Worm (Caenorhabditis elegans) whole organism, early embryonic: ENCODE measurements around the gene sulp-3.

Source experiments
- aly-1 ChIP-seq: sonication (generic microtip); optimal IDR thresholded peaks from 2 replicates; lab custom pipeline; 2016; ENCODE audit warnings: missing genetic modification characterization, missing compliant biosample characterization
- ama-1 ChIP-seq: fragments of 150-350 bp; optimal IDR thresholded peaks from 2 replicates; lab custom pipeline; 2014
- flt-1 ChIP-seq: fragments of 200-800 bp; sonication (Bioruptor generic); IDR thresholded peaks from 2 replicates; pipeline ENCODE4 v1.3.6; 2022; ENCODE audit warnings: missing genetic modification characterization, missing compliant biosample characterization
- hnd-1 ChIP-seq: sonication (generic microtip); optimal IDR thresholded peaks from 2 replicates; lab custom pipeline; 2016; ENCODE audit warnings: missing genetic modification characterization, missing compliant biosample characterization
- sea-1 ChIP-seq: fragments of 200-800 bp; sonication (Bioruptor generic); conservative IDR thresholded peaks from 2 replicates; pipeline ENCODE4 v1.3.6; 2022; ENCODE audit warnings: missing genetic modification characterization, missing compliant biosample characterization
- tra-4 ChIP-seq: sonication (generic microtip); optimal IDR thresholded peaks from 2 replicates; lab custom pipeline; 2017; ENCODE audit warnings: missing genetic modification characterization, missing compliant biosample characterization

DNA sequence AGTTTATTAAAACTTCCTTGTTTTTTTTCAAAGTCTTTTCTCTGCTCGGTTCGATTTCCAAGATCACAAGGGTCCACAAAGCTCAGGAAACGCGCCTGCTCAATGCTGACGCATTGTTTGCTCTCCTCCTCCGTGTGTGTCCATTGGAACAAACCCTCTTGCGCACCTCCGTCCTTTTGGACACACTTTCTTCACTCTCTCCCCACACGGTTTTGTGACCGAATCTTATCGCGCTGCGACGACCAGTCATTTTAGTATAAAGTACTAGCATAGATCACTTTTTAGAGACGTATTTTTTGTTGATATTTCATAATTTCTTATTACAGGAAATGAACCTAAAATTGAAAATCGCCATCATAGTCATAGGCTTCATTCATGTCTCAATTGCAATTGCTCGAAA is 40.0 kb downstream of the sulp-3 start:
- TF ChIP-seq aly-1 (tag; lab: Kevin White, UChicago) (peak; percentile 48), hnd-1 (no peak), ama-1 (lab: Kevin White, UChicago) (no peak), tra-4 (tag; lab: Kevin White, UChicago) (no peak), sea-1 (GFP tag; lab: Robert Waterston, UW) (no peak), flt-1 (peak; percentile 10; the same call in 1 of the 2 replicates)
